Fruit fly (Drosophila melanogaster): ENCODE results near the gene CG14563.

The CG14563 gene

dm6 chr3L:21878285-21878684 lies 36.1 kb upstream of the CG14563 start:
- no peak for TF ChIP-seq CG8159 (tag; optimal IDR thresholded peaks at IDR 0.05)
- no peak for TF ChIP-seq CG15710 (tag; optimal IDR thresholded peaks at IDR 0.05)
- TF ChIP-seq CG14655 (GFP tag; optimal IDR thresholded peaks at IDR 0.05) = no peak
- TF ChIP-seq fd96Ca (GFP tag; IDR thresholded peaks at IDR 0.05) = no peak
- no peak for TF ChIP-seq CG34367 (tag; optimal IDR thresholded peaks at IDR 0.05)
- no peak for TF ChIP-seq CG8301 (tag; optimal IDR thresholded peaks at IDR 0.05)

DNA sequence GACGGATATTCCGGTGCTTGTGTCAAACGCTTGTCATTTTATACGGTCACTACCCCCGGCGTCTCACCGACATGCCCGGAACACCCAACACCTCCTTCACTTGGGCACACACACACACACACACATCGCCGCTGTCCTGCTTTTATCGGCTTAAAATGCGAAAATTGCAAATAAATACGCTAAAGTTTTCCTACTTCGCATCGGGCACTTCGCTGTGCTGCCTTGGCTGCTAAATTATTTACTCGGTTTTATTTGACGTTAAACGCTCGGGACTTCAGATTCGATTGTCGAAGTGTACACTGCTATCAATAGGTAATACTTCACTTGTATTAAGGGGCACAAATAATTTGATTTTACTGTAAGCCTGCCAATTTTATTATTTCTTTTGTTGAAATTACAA lies 29.6 kb upstream of the CG14563 start:
- TF ChIP-seq CG9948 (tag; optimal IDR thresholded peaks at IDR 0.05) (no peak), CG17806 (tag; optimal IDR thresholded peaks at IDR 0.05) (no peak), CG10348 (GFP tag; IDR thresholded peaks at IDR 0.05) (no peak), CG12605 (GFP tag; IDR thresholded peaks at IDR 0.05) (no peak), CG34367 (tag; optimal IDR thresholded peaks at IDR 0.05) (no peak), CG8301 (tag; optimal IDR thresholded peaks at IDR 0.05) (no peak), rn (GFP tag; IDR thresholded peaks at IDR 0.05) (no peak), Pif1B (GFP tag; optimal IDR thresholded peaks at IDR 0.05) (no peak)

DNA sequence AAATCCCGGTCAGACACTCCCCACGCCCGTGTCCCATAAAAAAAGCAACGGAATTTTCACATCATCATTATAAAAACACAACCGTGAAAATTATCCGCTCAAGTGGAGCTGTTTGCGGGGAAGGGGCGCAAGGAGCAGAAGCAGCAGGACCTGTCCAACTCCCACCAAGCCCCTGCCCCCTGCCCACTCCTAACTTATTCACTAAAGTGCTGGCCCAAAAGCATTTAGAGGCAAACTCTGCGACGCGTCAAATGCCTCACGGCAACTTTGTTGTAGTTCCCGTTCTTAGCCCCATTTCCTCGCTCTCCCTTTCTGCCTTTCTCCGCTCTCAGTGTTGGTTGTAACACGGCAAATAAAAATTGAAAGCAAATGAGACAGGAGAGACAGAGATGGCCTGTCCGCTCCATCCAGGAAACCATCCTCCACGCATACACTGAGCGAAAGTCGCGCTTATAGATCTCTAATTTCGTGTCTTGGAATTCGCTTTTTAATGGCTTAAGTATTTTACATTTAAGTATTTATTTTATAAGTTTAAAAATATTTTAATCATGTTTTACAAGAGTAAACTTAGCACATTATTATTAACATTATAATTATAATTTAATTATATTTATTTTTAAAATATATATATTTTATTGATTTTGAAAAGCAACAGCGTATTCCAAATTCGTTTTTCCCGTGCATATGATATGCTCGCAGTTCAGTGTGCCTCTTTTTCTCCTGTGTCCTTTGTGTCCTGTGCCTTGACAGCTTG lies 17.3 kb upstream of the CG14563 start:
- TF ChIP-seq CG15710 (tag; optimal IDR thresholded peaks at IDR 0.05) (peak; percentile 36), fd96Ca (GFP tag; IDR thresholded peaks at IDR 0.05) (no peak), CG8301 (tag; optimal IDR thresholded peaks at IDR 0.05) (no peak), CG9948 (tag; optimal IDR thresholded peaks at IDR 0.05) (peak; percentile 7), EcR (GFP tag; optimal IDR thresholded peaks at IDR 0.05) (no peak), CG34367 (tag; optimal IDR thresholded peaks at IDR 0.05) (no peak), CG12605 (GFP tag; IDR thresholded peaks at IDR 0.05) (no peak), CG17806 (tag; optimal IDR thresholded peaks at IDR 0.05) (peak; percentile 13), CG14655 (GFP tag; optimal IDR thresholded peaks at IDR 0.05) (peak; percentile 29), Snoo (tag; optimal IDR thresholded peaks at IDR 0.05) (no peak), D1 (tag; optimal IDR thresholded peaks at IDR 0.05) (no peak), rn (GFP tag; IDR thresholded peaks at IDR 0.05) (no peak), gl (tag; optimal IDR thresholded peaks at IDR 0.05) (no peak), CG10348 (GFP tag; IDR thresholded peaks at IDR 0.05) (no peak), Ets98B (GFP tag; IDR thresholded peaks at IDR 0.05) (no peak), CG13204 (GFP tag; optimal IDR thresholded peaks at IDR 0.05) (no peak), Pif1A (GFP tag; optimal IDR thresholded peaks at IDR 0.05) (no peak), Pif1B (GFP tag; optimal IDR thresholded peaks at IDR 0.05) (no peak), CG8159 (tag; optimal IDR thresholded peaks at IDR 0.05) (peak; percentile 57)

- TF ChIP-seq CG15710 (tag; optimal IDR thresholded peaks at IDR 0.05) = no peak
- peak; percentile 10 for TF ChIP-seq CG14655 (GFP tag; optimal IDR thresholded peaks at IDR 0.05)
- TF ChIP-seq CG4496 (GFP tag; IDR thresholded peaks at IDR 0.05) = no peak
Measured at dm6 chr3L:21848320-21848719, 6.1 kb upstream of the CG14563 start.

dm6 chr3L:21846591-21846990 lies 4.4 kb upstream of the CG14563 start:
- no peak for TF ChIP-seq CG13204 (GFP tag; optimal IDR thresholded peaks at IDR 0.05)
- peak; percentile 37 for TF ChIP-seq CG15710 (tag; optimal IDR thresholded peaks at IDR 0.05)
- peak; percentile 5 for TF ChIP-seq CG8301 (tag; optimal IDR thresholded peaks at IDR 0.05)
- TF ChIP-seq CG12605 (GFP tag; IDR thresholded peaks at IDR 0.05) = 0 out of 2 replicates have a peak, but pooled peaks have one; percentile 26
- TF ChIP-seq fd96Ca (GFP tag; IDR thresholded peaks at IDR 0.05) = peak; percentile 68
- TF ChIP-seq Ets98B (GFP tag; IDR thresholded peaks at IDR 0.05) = no peak; the same call in 1 of the 2 replicates
- TF ChIP-seq CG8159 (tag; optimal IDR thresholded peaks at IDR 0.05) = peak; percentile 31
- TF ChIP-seq Snoo (tag; optimal IDR thresholded peaks at IDR 0.05) = no peak
- peak; percentile 24 for TF ChIP-seq CG14655 (GFP tag; optimal IDR thresholded peaks at IDR 0.05)
- TF ChIP-seq CG9948 (tag; optimal IDR thresholded peaks at IDR 0.05) = peak; percentile 14

DNA sequence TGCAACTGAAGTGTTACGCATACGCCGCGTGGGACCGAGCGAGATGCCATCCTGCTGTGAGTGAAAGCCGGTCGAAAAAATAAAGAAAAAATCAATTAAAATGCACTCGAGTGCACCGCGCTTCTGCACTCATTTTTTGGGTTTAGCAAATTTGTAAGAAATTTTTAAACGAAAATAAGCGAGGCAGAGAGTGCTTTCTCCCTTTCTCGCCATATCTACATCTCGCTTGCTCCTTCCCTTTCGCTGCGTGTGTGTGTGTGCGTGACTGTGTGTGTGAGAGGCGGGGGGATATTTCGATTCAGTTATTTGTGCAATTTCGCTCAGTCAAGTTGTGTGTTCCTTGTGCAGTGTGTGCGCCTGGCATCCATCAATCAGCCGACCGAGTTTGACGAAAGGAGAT lies 2.3 kb upstream of the CG14563 start, which contains the start of gene mub:
Gene mub (plus strand): TSS at position 301 of the 400 bp plus-strand sequence.
- TF ChIP-seq EcR (GFP tag; optimal IDR thresholded peaks at IDR 0.05) (no peak), CG8301 (tag; optimal IDR thresholded peaks at IDR 0.05) (no peak), Ets98B (GFP tag; IDR thresholded peaks at IDR 0.05) (no peak), rn (GFP tag; IDR thresholded peaks at IDR 0.05) (no peak), gl (tag; optimal IDR thresholded peaks at IDR 0.05) (no peak), CG10348 (GFP tag; IDR thresholded peaks at IDR 0.05) (no peak), CG14655 (GFP tag; optimal IDR thresholded peaks at IDR 0.05) (no peak)

DNA sequence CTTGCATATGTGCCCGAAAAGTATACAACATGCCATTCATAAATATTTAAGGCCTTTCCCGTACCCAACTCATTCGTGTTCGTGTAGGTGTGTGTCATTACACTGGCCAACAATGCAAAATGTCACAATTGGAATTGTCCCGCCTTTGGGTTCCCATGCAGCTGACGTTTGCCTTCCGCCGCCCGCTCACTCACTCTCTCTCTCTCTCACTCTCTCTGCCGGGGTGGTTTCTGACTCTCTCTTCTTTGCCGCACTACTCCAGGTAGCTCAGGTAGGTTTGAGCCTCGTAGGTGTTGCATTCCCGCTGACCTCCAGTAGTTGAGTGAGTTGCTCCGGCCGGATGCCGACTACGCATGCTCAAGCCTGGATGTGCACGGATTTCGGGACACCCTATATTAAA lies 1.1 kb upstream of the CG14563 start:
- peak; percentile 68 for TF ChIP-seq CG13204 (GFP tag; optimal IDR thresholded peaks at IDR 0.05)
- TF ChIP-seq CG8301 (tag; optimal IDR thresholded peaks at IDR 0.05) = no peak

DNA sequence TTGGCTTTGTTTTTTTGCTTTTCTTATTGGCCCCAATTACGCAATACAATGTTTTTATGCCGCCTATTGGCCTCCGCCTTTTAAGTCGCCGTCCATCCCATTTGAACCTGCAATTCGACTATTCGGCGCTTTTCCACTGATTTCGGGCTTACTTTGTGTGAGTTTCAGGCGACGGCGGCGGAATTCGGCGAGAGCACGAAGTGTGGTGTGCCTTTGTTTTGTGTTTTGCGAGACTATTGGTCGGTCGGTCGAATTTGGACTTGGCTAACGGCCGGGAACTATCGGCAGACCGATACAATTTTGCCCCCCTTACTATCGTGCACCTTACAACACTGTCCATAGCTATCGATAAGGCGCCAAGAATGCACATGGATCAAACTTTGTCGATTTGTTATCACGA lies 1.1 kb downstream of the CG14563 start, which contains the start of gene P5CDh1:
Gene P5CDh1 (minus strand): TSS at position 278 of the 400 bp plus-strand sequence.
- TF ChIP-seq CG14655 (GFP tag; optimal IDR thresholded peaks at IDR 0.05) = no peak
- no peak for TF ChIP-seq CG8301 (tag; optimal IDR thresholded peaks at IDR 0.05)
- peak; percentile 15; the same call in 1 of the 2 replicates for TF ChIP-seq CG32121 (GFP tag; IDR thresholded peaks at IDR 0.05)
- no peak for TF ChIP-seq Snoo (tag; optimal IDR thresholded peaks at IDR 0.05)
- peak; percentile 53 for TF ChIP-seq Ets98B (GFP tag; IDR thresholded peaks at IDR 0.05)
- TF ChIP-seq CG34367 (tag; optimal IDR thresholded peaks at IDR 0.05) = no peak
- TF ChIP-seq CG9948 (tag; optimal IDR thresholded peaks at IDR 0.05) = no peak
- TF ChIP-seq CG4496 (GFP tag; IDR thresholded peaks at IDR 0.05) = peak; percentile 39; the same call in 2 of the 3 replicates
- no peak for TF ChIP-seq D1 (tag; optimal IDR thresholded peaks at IDR 0.05)
- peak; percentile 41; the same call in 1 of the 3 replicates for TF ChIP-seq fd96Ca (GFP tag; IDR thresholded peaks at IDR 0.05)

Data from whole organism, pupa.